Worm (Caenorhabditis elegans) whole organism, L2 larva: ENCODE measurements around the gene rgl-1.
A peak's percentile ranks its signal among the peaks of the same experiment; 100 is the strongest.

Experiments used
- F13H6.1 ChIP-seq: sonication (generic microtip); optimal IDR thresholded peaks from 2 replicates; lab custom pipeline; 2016; ENCODE audit warnings: missing genetic modification characterization, missing compliant biosample characterization
- R02D3.7 ChIP-seq: fragments of 150-350 bp; optimal IDR thresholded peaks from 2 replicates; lab custom pipeline; 2014; ENCODE audit warnings: missing biosample characterization, missing genetic modification characterization
- Y55F3AM.14 ChIP-seq: fragments of 200-800 bp; sonication (Bioruptor generic); optimal IDR thresholded peaks from 2 replicates; lab custom pipeline; 2018; ENCODE audit warnings: mild to moderate bottlenecking, missing genetic modification characterization, missing compliant biosample characterization
- aly-2 ChIP-seq: fragments of 150-350 bp; optimal IDR thresholded peaks from 2 replicates; lab custom pipeline; 2014; ENCODE audit warnings: missing biosample characterization, missing genetic modification characterization
- blmp-1 ChIP-seq: sonication (generic microtip); optimal IDR thresholded peaks from 2 replicates; lab custom pipeline; 2017; ENCODE audit warnings: missing genetic modification characterization, mild to moderate bottlenecking, missing compliant biosample characterization, antibody characterized with exemption, moderate library complexity; ENCODE audit not compliant: insufficient read depth
- ceh-16 ChIP-seq: fragments of 150-350 bp; optimal IDR thresholded peaks from 2 replicates; lab custom pipeline; 2014; ENCODE audit warnings: missing biosample characterization, missing genetic modification characterization
- ceh-82 ChIP-seq: fragments of 150-350 bp; optimal IDR thresholded peaks from 2 replicates; lab custom pipeline; 2014; ENCODE audit warnings: missing biosample characterization, missing genetic modification characterization
- crh-2 ChIP-seq: sonication (generic microtip); optimal IDR thresholded peaks from 2 replicates; lab custom pipeline; 2017; ENCODE audit warnings: missing biosample characterization, missing genetic modification characterization
- egl-27 ChIP-seq: sonication (generic microtip); optimal IDR thresholded peaks from 3 replicates; lab custom pipeline; 2017; ENCODE audit warnings: missing biosample characterization, missing genetic modification reagents, missing genetic modification characterization
- elt-1 ChIP-seq: fragments of 150-350 bp; optimal IDR thresholded peaks from 2 replicates; lab custom pipeline; 2014; ENCODE audit warnings: missing biosample characterization, missing genetic modification characterization
- elt-3 ChIP-seq: sonication (generic microtip); optimal IDR thresholded peaks from 2 replicates; lab custom pipeline; 2017; ENCODE audit warnings: missing biosample characterization, missing genetic modification characterization
- gmeb-1 ChIP-seq: fragments of 150-350 bp; optimal IDR thresholded peaks from 2 replicates; lab custom pipeline; 2014; ENCODE audit warnings: missing biosample characterization, missing genetic modification characterization
- lin-11 ChIP-seq: fragments of 150-350 bp; sonication (generic microtip); optimal IDR thresholded peaks from 2 replicates; lab custom pipeline; 2014; ENCODE audit warnings: missing biosample characterization, missing genetic modification characterization, inconsistent platforms, mixed read lengths
- lin-13 ChIP-seq: fragments of 150-350 bp; optimal IDR thresholded peaks from 2 replicates; lab custom pipeline; 2014; ENCODE audit warnings: missing biosample characterization, missing genetic modification reagents, missing genetic modification characterization
- lin-39 ChIP-seq: fragments of 150-350 bp; optimal IDR thresholded peaks from 2 replicates; lab custom pipeline; 2014; ENCODE audit warnings: missing biosample characterization, missing genetic modification reagents, missing genetic modification characterization
- lsy-2 ChIP-seq, 2 experiments: fragments of 150-350 bp in 1 of 2; sonication (generic microtip) in 1 of 2; optimal IDR thresholded peaks; 2 replicates each; lab custom pipeline; 2014 to 2017; ENCODE audit warnings: missing biosample characterization in 2 of 2, missing genetic modification characterization in 2 of 2
- mab-5 ChIP-seq: fragments of 150-350 bp; optimal IDR thresholded peaks from 2 replicates; lab custom pipeline; 2014; ENCODE audit warnings: missing biosample characterization, missing genetic modification characterization
- mdl-1 ChIP-seq, 2 experiments: fragments of 150-350 bp in 1 of 2; sonication (generic microtip) in 1 of 2; optimal IDR thresholded peaks; 2 replicates each; lab custom pipeline; 2017; ENCODE audit warnings: missing biosample characterization in 2 of 2, missing genetic modification characterization in 2 of 2
- nhr-11 ChIP-seq: fragments of 150-350 bp; optimal IDR thresholded peaks from 2 replicates; lab custom pipeline; 2014; ENCODE audit warnings: missing biosample characterization, missing genetic modification characterization
- nhr-12 ChIP-seq: fragments of 150-350 bp; optimal IDR thresholded peaks from 2 replicates; lab custom pipeline; 2014; ENCODE audit warnings: missing biosample characterization, missing genetic modification characterization
- nhr-21 ChIP-seq: fragments of 150-350 bp; optimal IDR thresholded peaks from 2 replicates; lab custom pipeline; 2014; ENCODE audit warnings: missing biosample characterization, missing genetic modification characterization
- nhr-237 ChIP-seq: fragments of 150-350 bp; optimal IDR thresholded peaks from 2 replicates; lab custom pipeline; 2014; ENCODE audit warnings: missing biosample characterization, missing genetic modification characterization
- nhr-25 ChIP-seq: fragments of 150-350 bp; sonication (generic microtip); optimal IDR thresholded peaks from 3 replicates; lab custom pipeline; 2014; ENCODE audit warnings: missing biosample characterization, missing genetic modification characterization
- nhr-6 ChIP-seq: fragments of 150-350 bp; optimal IDR thresholded peaks from 2 replicates; lab custom pipeline; 2014; ENCODE audit warnings: missing biosample characterization, missing genetic modification characterization
- sem-4 ChIP-seq: fragments of 150-350 bp; optimal IDR thresholded peaks from 2 replicates; lab custom pipeline; 2014; ENCODE audit warnings: missing biosample characterization, missing genetic modification reagents, missing genetic modification characterization
- skn-1 ChIP-seq: sonication (generic microtip); optimal IDR thresholded peaks from 2 replicates; lab custom pipeline; 2017; ENCODE audit warnings: missing biosample characterization, missing genetic modification characterization
- sma-9 ChIP-seq, 2 experiments: fragments of 150-350 bp in 1 of 2; sonication (generic microtip) in 1 of 2; optimal IDR thresholded peaks; 2 replicates each; lab custom pipeline; 2014 to 2016; ENCODE audit warnings: missing genetic modification characterization in 2 of 2, mild to moderate bottlenecking in 1 of 2, missing biosample characterization in 1 of 2, missing compliant biosample characterization in 1 of 2, missing genetic modification reagents in 1 of 2, moderate library complexity in 1 of 2
- unc-39 ChIP-seq: fragments of 150-350 bp; optimal IDR thresholded peaks from 2 replicates; lab custom pipeline; 2014; ENCODE audit warnings: missing biosample characterization, missing genetic modification characterization
- unc-55 ChIP-seq: fragments of 150-350 bp; sonication (generic microtip); optimal IDR thresholded peaks from 3 replicates; lab custom pipeline; 2014; ENCODE audit warnings: missing biosample characterization, missing genetic modification reagents, missing genetic modification characterization
- ztf-11 ChIP-seq: sonication (generic microtip); optimal IDR thresholded peaks from 2 replicates; lab custom pipeline; 2017; ENCODE audit warnings: missing biosample characterization, missing genetic modification characterization
- ztf-4 ChIP-seq: fragments of 150-350 bp; optimal IDR thresholded peaks from 2 replicates; lab custom pipeline; 2014; ENCODE audit warnings: missing biosample characterization, missing genetic modification characterization

rgl-1 gene

DNA sequence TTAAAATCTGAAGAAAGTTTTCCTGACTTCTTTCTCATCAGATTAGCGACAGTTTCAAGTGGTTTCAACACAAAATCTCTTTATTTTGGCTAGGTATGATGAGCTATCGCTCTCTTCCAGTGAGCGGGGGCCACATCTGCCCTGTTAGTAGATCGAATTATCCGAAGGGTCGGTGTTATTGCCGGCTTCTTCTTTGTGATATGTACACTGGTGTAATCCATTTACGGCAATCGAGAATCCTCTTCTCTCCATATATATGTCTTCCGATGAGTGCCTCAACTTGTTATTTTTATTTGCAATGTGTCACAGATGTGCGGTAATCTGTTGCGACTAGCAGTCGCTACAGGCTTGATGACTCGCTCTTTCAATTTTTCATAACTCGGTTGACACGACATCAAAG lies 17.8 kb downstream of the rgl-1 start:
- TF ChIP-seq mab-5 (tag; lab: Kevin White, UChicago), result no peak
- no peak for TF ChIP-seq nhr-25 (tag; lab: Kevin White, UChicago)
- no peak for TF ChIP-seq lin-39 (tag; lab: Kevin White, UChicago)
- TF ChIP-seq ceh-82 (tag; lab: Kevin White, UChicago), result no peak
- TF ChIP-seq nhr-21 (tag; lab: Kevin White, UChicago), result no peak
- TF ChIP-seq nhr-12, result no peak
- TF ChIP-seq aly-2 (tag; lab: Kevin White, UChicago), result no peak

DNA sequence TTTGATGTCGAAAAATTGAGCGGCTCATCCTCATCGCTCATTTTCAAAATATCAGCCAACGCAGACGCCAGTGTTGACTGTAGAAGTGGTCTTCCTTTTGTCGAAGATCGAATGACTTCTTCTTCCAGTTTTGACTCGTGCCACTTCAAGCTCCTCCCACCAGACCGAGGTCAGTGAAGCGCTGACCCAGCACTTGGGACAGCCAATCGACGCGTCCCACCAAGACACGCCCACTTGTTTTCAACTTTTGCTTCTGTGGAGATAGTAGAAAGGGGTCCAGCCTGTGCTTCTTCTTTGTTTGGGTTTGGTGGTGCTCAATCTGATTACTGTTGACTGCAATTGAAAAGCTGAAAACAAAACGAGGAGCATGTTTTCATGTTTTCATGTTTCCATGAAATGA lies 20.9 kb downstream of the rgl-1 start, which contains the start of gene fax-1:
Gene fax-1 (minus strand): TSS at position 101 of the 400 bp plus-strand sequence.
- TF ChIP-seq skn-1 (no peak), elt-3 (tag; lab: Kevin White, UChicago) (no peak), lsy-2 (tag; optimal IDR thresholded peaks at IDR 0.05; lab: Kevin White, UChicago) (no peak), ztf-4 (tag; lab: Kevin White, UChicago) (no peak)

DNA sequence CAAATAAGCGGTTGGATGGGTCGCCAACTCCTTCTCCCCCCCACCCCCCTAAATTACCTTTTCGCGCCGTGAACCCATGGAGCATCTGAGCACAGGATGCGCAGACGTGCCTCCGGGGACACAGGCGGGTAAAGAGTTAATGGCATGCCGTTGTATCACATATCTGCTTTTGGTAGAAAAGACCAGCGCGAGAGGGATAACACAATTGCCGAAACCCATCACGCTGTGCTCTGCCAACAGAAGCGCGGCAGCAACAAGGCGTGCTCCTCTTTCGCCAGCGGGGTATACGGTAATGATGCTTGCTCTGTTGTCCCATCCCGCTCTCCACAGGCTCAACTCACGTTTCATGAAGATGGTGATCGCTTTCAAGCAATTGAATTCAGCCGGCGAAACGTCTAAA lies 22.8 kb downstream of the rgl-1 start:
- TF ChIP-seq egl-27 (no peak), ztf-4 (tag; lab: Kevin White, UChicago) (no peak), mdl-1 (tag; optimal IDR thresholded peaks at IDR 0.05; lab: Kevin White, UChicago) (no peak), gmeb-1 (no peak), ceh-16 (no peak), nhr-11 (tag; lab: Kevin White, UChicago) (no peak), lin-39 (tag; lab: Kevin White, UChicago) (no peak), Y55F3AM.14 (GFP tag; lab: Kevin White, UChicago) (no peak)

ce11 chrX:3191353-3192065 lies 28.7 kb downstream of the rgl-1 start:
- TF ChIP-seq unc-39 (tag; lab: Kevin White, UChicago) (no peak), lin-39 (tag; lab: Kevin White, UChicago) (no peak), Y55F3AM.14 (GFP tag; lab: Kevin White, UChicago) (no peak), sem-4 (peak; percentile 30)

DNA sequence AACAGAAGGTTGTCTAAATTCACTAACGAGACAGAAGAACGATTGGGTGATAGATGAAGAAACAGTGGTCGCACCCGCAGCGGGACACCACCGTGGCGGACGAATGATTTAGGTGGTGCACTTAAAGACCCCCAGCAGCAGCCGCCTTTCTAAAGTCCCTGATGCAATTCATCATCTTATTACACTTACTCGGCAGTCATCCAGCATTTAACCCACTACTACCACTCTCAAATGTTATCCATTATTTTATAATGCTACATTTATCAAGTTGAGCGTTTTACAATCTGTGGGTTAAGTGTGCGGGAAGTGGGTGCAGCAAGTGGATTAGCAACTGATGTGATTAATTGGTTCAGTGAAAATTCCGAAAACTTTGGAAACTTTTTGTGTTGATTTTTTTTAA lies 30.0 kb downstream of the rgl-1 start:
- TF ChIP-seq ztf-11, result no peak
- TF ChIP-seq lin-11 (tag; lab: Kevin White, UChicago), result no peak
- no peak for TF ChIP-seq blmp-1 (tag; lab: Kevin White, UChicago)
- peak; percentile 1 for TF ChIP-seq mab-5 (tag; lab: Kevin White, UChicago)
- TF ChIP-seq elt-1 (tag; lab: Kevin White, UChicago), result no peak
- no peak for TF ChIP-seq gmeb-1
- TF ChIP-seq, all 48 proteins: peak for 1

DNA sequence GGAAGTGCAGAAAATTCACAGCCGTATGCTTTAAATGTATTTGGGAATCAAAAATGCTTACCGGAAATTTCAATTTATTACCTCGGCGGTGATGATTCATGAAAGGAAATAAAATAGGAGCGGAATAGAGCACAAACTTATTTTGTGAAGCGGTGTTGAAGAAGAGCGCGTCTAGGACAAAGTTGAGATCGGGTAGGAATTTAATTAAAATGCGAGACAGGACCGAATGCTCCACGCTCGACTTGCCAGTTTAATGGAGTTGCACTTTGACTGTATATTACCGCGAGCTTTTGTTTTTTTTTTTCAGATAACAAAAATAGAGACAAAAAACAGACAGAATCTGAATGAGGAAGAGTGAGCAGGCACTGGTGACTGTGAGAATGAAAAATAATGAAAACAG lies 35.5 kb downstream of the rgl-1 start:
- TF ChIP-seq unc-55 (no peak), lin-13 (GFP tag; lab: Kevin White, UChicago) (no peak), mab-5 (tag; lab: Kevin White, UChicago) (no peak), crh-2 (tag; lab: Kevin White, UChicago) (no peak), elt-3 (tag; lab: Kevin White, UChicago) (no peak), sma-9 (GFP tag; optimal IDR thresholded peaks at IDR 0.05; lab: Kevin White, UChicago) (no peak), sma-9 (tag; optimal IDR thresholded peaks at IDR 0.05; lab: Kevin White, UChicago) (no peak), lin-11 (tag; lab: Kevin White, UChicago) (no peak), gmeb-1 (no peak), F13H6.1 (tag; lab: Kevin White, UChicago) (no peak), R02D3.7 (no peak), ztf-11 (no peak), lsy-2 (tag; optimal IDR thresholded peaks at IDR 0.05; lab: Kevin White, UChicago) (no peak), nhr-6 (tag; lab: Kevin White, UChicago) (no peak), nhr-237 (no peak)
- TF ChIP-seq, all 48 proteins: peak for 0
